Worm (Caenorhabditis elegans) whole organism, early embryonic: ENCODE results near the gene fbxa-85.

ENCODE experiments used
- F13C5.2 ChIP-seq: sonication (generic microtip); optimal IDR thresholded peaks from 2 replicates; lab custom pipeline; 2017; ENCODE audit warnings: mild to moderate bottlenecking, missing genetic modification characterization, inconsistent platforms, missing compliant biosample characterization
- aly-1 ChIP-seq: sonication (generic microtip); optimal IDR thresholded peaks from 2 replicates; lab custom pipeline; 2016; ENCODE audit warnings: missing genetic modification characterization, missing compliant biosample characterization
- ama-1 ChIP-seq: fragments of 150-350 bp; optimal IDR thresholded peaks from 2 replicates; lab custom pipeline; 2014
- ceh-13 ChIP-seq: fragments of 200-800 bp; sonication (Bioruptor generic); optimal IDR thresholded peaks from 2 replicates; lab custom pipeline; 2018; ENCODE audit warnings: mild to moderate bottlenecking, missing genetic modification characterization, missing compliant biosample characterization
- ceh-36 ChIP-seq: sonication (generic microtip); optimal IDR thresholded peaks from 2 replicates; lab custom pipeline; 2016; ENCODE audit warnings: missing genetic modification characterization, inconsistent platforms, missing compliant biosample characterization
- ets-7 ChIP-seq: sonication (generic microtip); optimal IDR thresholded peaks from 2 replicates; lab custom pipeline; 2016; ENCODE audit warnings: missing genotype, missing genetic modification characterization, missing compliant biosample characterization
- flt-1 ChIP-seq: fragments of 200-800 bp; sonication (Bioruptor generic); IDR thresholded peaks from 2 replicates; pipeline ENCODE4 v1.3.6; 2022; ENCODE audit warnings: missing genetic modification characterization, missing compliant biosample characterization
- hmbx-1 ChIP-seq: sonication (generic microtip); optimal IDR thresholded peaks from 2 replicates; lab custom pipeline; 2016; ENCODE audit warnings: mild to moderate bottlenecking, missing genetic modification characterization, missing compliant biosample characterization
- hmg-4 ChIP-seq: fragments of 200-800 bp; sonication (Bioruptor generic); optimal IDR thresholded peaks from 2 replicates; lab custom pipeline; 2018; ENCODE audit warnings: mild to moderate bottlenecking, missing genetic modification characterization, missing compliant biosample characterization
- hnd-1 ChIP-seq: sonication (generic microtip); optimal IDR thresholded peaks from 2 replicates; lab custom pipeline; 2016; ENCODE audit warnings: missing genetic modification characterization, missing compliant biosample characterization
- pes-1 ChIP-seq: fragments of 200-800 bp; sonication (Bioruptor generic); IDR thresholded peaks from 2 replicates; pipeline ENCODE4 v1.3.6; 2022; ENCODE audit warnings: missing genetic modification reagents, missing genetic modification characterization, missing compliant biosample characterization
- scrt-1 ChIP-seq: fragments of 200-800 bp; sonication (Bioruptor generic); IDR thresholded peaks from 2 replicates; pipeline ENCODE4 v1.3.6; 2022; ENCODE audit warnings: missing genetic modification characterization, missing compliant biosample characterization
- tra-4 ChIP-seq: sonication (generic microtip); optimal IDR thresholded peaks from 2 replicates; lab custom pipeline; 2017; ENCODE audit warnings: missing genetic modification characterization, missing compliant biosample characterization

- TF ChIP-seq F13C5.2 (tag; lab: Kevin White, UChicago), result no peak
- TF ChIP-seq aly-1 (tag; lab: Kevin White, UChicago), result no peak
- no peak for TF ChIP-seq hmg-4 (GFP tag; lab: Kevin White, UChicago)
- no peak for TF ChIP-seq scrt-1 (GFP tag; lab: Robert Waterston, UW)
- TF ChIP-seq ama-1 (lab: Kevin White, UChicago), result no peak
- TF ChIP-seq tra-4, result no peak
- TF ChIP-seq flt-1 (GFP tag; lab: Robert Waterston, UW), result no peak
- TF ChIP-seq hmbx-1 (tag; lab: Kevin White, UChicago), result no peak
- TF ChIP-seq ets-7 (tag; lab: Kevin White, UChicago), result no peak
- no peak for TF ChIP-seq ceh-13 (GFP tag; lab: Kevin White, UChicago)
- TF ChIP-seq hnd-1 (tag; lab: Kevin White, UChicago), result no peak
- no peak for TF ChIP-seq pes-1
- no peak for TF ChIP-seq ceh-36
Measured at ce11 chrV:17226119-17226518, 32.8 kb upstream of the fbxa-85 start, which contains the start of gene srh-112.
